Worm (Caenorhabditis elegans) whole organism, young adult: Measurements from ENCODE around the gene ogt-1.

ENCODE experiments used
- C17E4.6 ChIP-seq: fragments of 200-800 bp; sonication (Bioruptor generic); IDR thresholded peaks from 2 replicates; pipeline ENCODE4 v1.3.6; 2022; ENCODE audit warnings: missing genetic modification reagents, missing genetic modification characterization, missing compliant biosample characterization
- D2030.7 ChIP-seq: fragments of 200-800 bp; sonication (Bioruptor generic); IDR thresholded peaks from 2 replicates; pipeline ENCODE4 v1.3.6; 2022; ENCODE audit warnings: missing genetic modification reagents, missing genetic modification characterization, missing compliant biosample characterization
- F52B5.7 ChIP-seq: sonication (generic microtip); optimal IDR thresholded peaks from 2 replicates; lab custom pipeline; 2016; ENCODE audit warnings: mild to moderate bottlenecking, missing genetic modification characterization, missing compliant biosample characterization
- F55B11.4 ChIP-seq: sonication (generic microtip); optimal IDR thresholded peaks from 2 replicates; lab custom pipeline; 2016; ENCODE audit warnings: missing compliant biosample characterization, missing genetic modification characterization, borderline replicate concordance; ENCODE audit not compliant: insufficient read depth
- K11D2.4 ChIP-seq: fragments of 200-800 bp; sonication (Bioruptor generic); IDR thresholded peaks from 2 replicates; pipeline ENCODE4 v1.3.6; 2022; ENCODE audit warnings: missing genetic modification reagents, missing genetic modification characterization, missing compliant biosample characterization
- T07F8.4 ChIP-seq: sonication (generic microtip); optimal IDR thresholded peaks from 2 replicates; lab custom pipeline; 2016; ENCODE audit warnings: mild to moderate bottlenecking, missing genetic modification characterization, moderate library complexity, missing compliant biosample characterization
- T26A5.8 ChIP-seq: sonication (generic microtip); optimal IDR thresholded peaks from 2 replicates; lab custom pipeline; 2016; ENCODE audit warnings: missing genetic modification characterization, missing compliant biosample characterization
- Y53F4B.3 ChIP-seq: fragments of 200-800 bp; sonication (Bioruptor generic); IDR thresholded peaks from 2 replicates; pipeline ENCODE4 v1.3.6; 2022; ENCODE audit warnings: missing genetic modification reagents, missing genetic modification characterization, missing compliant biosample characterization
- Y53G8AR.9 ChIP-seq: fragments of 200-800 bp; sonication (Bioruptor generic); conservative IDR thresholded peaks from 2 replicates; pipeline ENCODE4 v1.3.6; 2022; ENCODE audit warnings: missing genetic modification reagents, missing genetic modification characterization, missing compliant biosample characterization
- Y79H2A.3 ChIP-seq: fragments of 200-800 bp; sonication (Bioruptor generic); conservative IDR thresholded peaks from 2 replicates; pipeline ENCODE4 v1.3.6; 2022; ENCODE audit warnings: missing genetic modification reagents, missing genetic modification characterization, missing compliant biosample characterization
- akir-1 ChIP-seq: fragments of 200-800 bp; sonication (Bioruptor generic); optimal IDR thresholded peaks from 2 replicates; lab custom pipeline; 2018; ENCODE audit warnings: mild to moderate bottlenecking, missing genetic modification characterization, moderate library complexity, missing compliant biosample characterization
- ama-1 ChIP-seq, 3 experiments: fragments of 150-350 bp in 1 of 3; sonication (generic microtip) in 2 of 3; optimal IDR thresholded peaks; 2 replicates each; lab custom pipeline; 2014 to 2018; ENCODE audit warnings: missing biosample characterization in 2 of 3, missing genetic modification characterization in 2 of 3, missing genetic modification reagents in 2 of 3
- atf-7 ChIP-seq: sonication (generic microtip); optimal IDR thresholded peaks from 2 replicates; lab custom pipeline; 2017; ENCODE audit warnings: mild to moderate bottlenecking, missing genetic modification characterization, missing compliant biosample characterization
- attf-5 ChIP-seq: fragments of 200-800 bp; sonication (Bioruptor generic); optimal IDR thresholded peaks from 2 replicates; lab custom pipeline; 2018; ENCODE audit warnings: mild to moderate bottlenecking, missing genetic modification characterization, missing compliant biosample characterization
- ceh-27 ChIP-seq: fragments of 200-800 bp; sonication (Bioruptor generic); optimal IDR thresholded peaks from 2 replicates; lab custom pipeline; 2018; ENCODE audit warnings: mild to moderate bottlenecking, missing genetic modification characterization, moderate library complexity, missing compliant biosample characterization
- ceh-40 ChIP-seq: fragments of 200-800 bp; sonication (Bioruptor generic); IDR thresholded peaks from 2 replicates; pipeline ENCODE4 v1.3.6; 2022; ENCODE audit warnings: missing genetic modification characterization, missing compliant biosample characterization
- ceh-58 ChIP-seq: fragments of 200-800 bp; sonication (Bioruptor generic); IDR thresholded peaks from 2 replicates; pipeline ENCODE4 v1.3.6; 2022; ENCODE audit warnings: missing genetic modification characterization, missing compliant biosample characterization
- chd-7 ChIP-seq: sonication (generic microtip); optimal IDR thresholded peaks from 2 replicates; lab custom pipeline; 2016; ENCODE audit warnings: mild to moderate bottlenecking, missing genetic modification characterization, moderate library complexity, missing compliant biosample characterization
- dox-1 ChIP-seq: fragments of 200-800 bp; sonication (Bioruptor generic); IDR thresholded peaks from 2 replicates; pipeline ENCODE4 v1.3.6; 2022; ENCODE audit warnings: missing genetic modification reagents, missing genetic modification characterization, missing compliant biosample characterization
- ekl-4 ChIP-seq: fragments of 200-800 bp; sonication (Bioruptor generic); IDR thresholded peaks from 2 replicates; pipeline ENCODE4 v1.3.6; 2022; ENCODE audit warnings: missing genetic modification reagents, missing genetic modification characterization, missing compliant biosample characterization
- hlh-12 ChIP-seq: sonication (generic microtip); optimal IDR thresholded peaks from 2 replicates; lab custom pipeline; 2016; ENCODE audit warnings: missing genetic modification characterization, missing compliant biosample characterization
- hrde-1 ChIP-seq: sonication (generic microtip); optimal IDR thresholded peaks from 2 replicates; lab custom pipeline; 2016; ENCODE audit warnings: missing genetic modification characterization, mild to moderate bottlenecking, missing compliant biosample characterization, moderate library complexity, missing genotype, missing genetic modification reagents, borderline replicate concordance
- lin-54 ChIP-seq: fragments of 200-800 bp; sonication (Bioruptor generic); optimal IDR thresholded peaks from 2 replicates; lab custom pipeline; 2018; ENCODE audit warnings: mild to moderate bottlenecking, missing genetic modification characterization, missing compliant biosample characterization
- lir-1 ChIP-seq: fragments of 200-800 bp; sonication (Bioruptor generic); conservative IDR thresholded peaks from 2 replicates; pipeline ENCODE4 v1.3.6; 2022; ENCODE audit warnings: missing genetic modification reagents, missing genetic modification characterization, missing compliant biosample characterization
- lsl-1 ChIP-seq: fragments of 200-800 bp; sonication (Bioruptor generic); optimal IDR thresholded peaks from 2 replicates; lab custom pipeline; 2018; ENCODE audit warnings: mild to moderate bottlenecking, missing genetic modification characterization, moderate library complexity, missing compliant biosample characterization
- madf-3 ChIP-seq: fragments of 200-800 bp; sonication (Bioruptor generic); IDR thresholded peaks from 2 replicates; pipeline ENCODE4 v1.3.6; 2022; ENCODE audit warnings: missing genetic modification reagents, missing genetic modification characterization, missing compliant biosample characterization
- mes-4 ChIP-seq: sonication (generic microtip); optimal IDR thresholded peaks from 2 replicates; lab custom pipeline; 2016; ENCODE audit warnings: missing genotype, missing genetic modification characterization, missing compliant biosample characterization
- mxl-1 ChIP-seq: sonication (generic microtip); optimal IDR thresholded peaks from 2 replicates; lab custom pipeline; 2016; ENCODE audit warnings: missing genetic modification characterization, missing compliant biosample characterization
- nhr-179 ChIP-seq: sonication (generic microtip); optimal IDR thresholded peaks from 2 replicates; lab custom pipeline; 2016; ENCODE audit warnings: mild to moderate bottlenecking, missing genetic modification characterization, missing compliant biosample characterization
- pbrm-1 ChIP-seq: fragments of 200-800 bp; sonication (Bioruptor generic); IDR thresholded peaks from 2 replicates; pipeline ENCODE4 v1.3.6; 2022; ENCODE audit warnings: missing genetic modification reagents, missing genetic modification characterization, missing compliant biosample characterization
- rpc-1 ChIP-seq, 2 experiments: fragments of 150-350 bp in 1 of 2; sonication (generic microtip) in 1 of 2; optimal IDR thresholded peaks; 2 replicates each; lab custom pipeline; 2014 to 2018; ENCODE audit warnings: missing biosample characterization in 1 of 2, missing genetic modification characterization in 1 of 2, missing genetic modification reagents in 1 of 2, missing genotype in 1 of 2
- sdz-38 ChIP-seq: sonication (generic microtip); optimal IDR thresholded peaks from 2 replicates; lab custom pipeline; 2016; ENCODE audit warnings: missing genotype, missing genetic modification characterization, missing compliant biosample characterization
- snpc-4 ChIP-seq, 5 experiments: fragments of 150-350 bp in 1 of 5; sonication (generic microtip) in 4 of 5; optimal IDR thresholded peaks; 2 replicates each; lab custom pipeline; 2014 to 2018; ENCODE audit warnings: missing genetic modification characterization in 5 of 5, missing biosample characterization in 3 of 5, antibody characterized with exemption in 2 of 5, mild to moderate bottlenecking in 2 of 5, missing compliant biosample characterization in 2 of 5, missing genotype in 2 of 5, moderate library complexity in 2 of 5, missing genetic modification reagents in 1 of 5
- sptf-2 ChIP-seq: fragments of 200-800 bp; sonication (Bioruptor generic); optimal IDR thresholded peaks from 2 replicates; lab custom pipeline; 2018; ENCODE audit warnings: mild to moderate bottlenecking, missing genetic modification characterization, missing compliant biosample characterization
- tbp1 ChIP-seq: fragments of 200-800 bp; sonication (Bioruptor generic); optimal IDR thresholded peaks from 2 replicates; lab custom pipeline; 2018; ENCODE audit warnings: mild to moderate bottlenecking, missing genetic modification characterization, missing compliant biosample characterization
- tlf-1 ChIP-seq: fragments of 200-800 bp; sonication (Bioruptor generic); optimal IDR thresholded peaks from 2 replicates; lab custom pipeline; 2018; ENCODE audit warnings: mild to moderate bottlenecking, missing genetic modification characterization, missing compliant biosample characterization
- unc-130 ChIP-seq: sonication (generic microtip); optimal IDR thresholded peaks from 2 replicates; lab custom pipeline; 2016; ENCODE audit warnings: missing genetic modification reagents, missing genetic modification characterization, missing compliant biosample characterization
- ztf-22 ChIP-seq: fragments of 200-800 bp; sonication (Bioruptor generic); optimal IDR thresholded peaks from 2 replicates; lab custom pipeline; 2018; ENCODE audit warnings: mild to moderate bottlenecking, missing genetic modification characterization, moderate library complexity, missing compliant biosample characterization
- ztf-26 ChIP-seq: sonication (generic microtip); optimal IDR thresholded peaks from 2 replicates; lab custom pipeline; 2017; ENCODE audit warnings: missing genetic modification characterization, missing compliant biosample characterization

Gene ogt-1

DNA sequence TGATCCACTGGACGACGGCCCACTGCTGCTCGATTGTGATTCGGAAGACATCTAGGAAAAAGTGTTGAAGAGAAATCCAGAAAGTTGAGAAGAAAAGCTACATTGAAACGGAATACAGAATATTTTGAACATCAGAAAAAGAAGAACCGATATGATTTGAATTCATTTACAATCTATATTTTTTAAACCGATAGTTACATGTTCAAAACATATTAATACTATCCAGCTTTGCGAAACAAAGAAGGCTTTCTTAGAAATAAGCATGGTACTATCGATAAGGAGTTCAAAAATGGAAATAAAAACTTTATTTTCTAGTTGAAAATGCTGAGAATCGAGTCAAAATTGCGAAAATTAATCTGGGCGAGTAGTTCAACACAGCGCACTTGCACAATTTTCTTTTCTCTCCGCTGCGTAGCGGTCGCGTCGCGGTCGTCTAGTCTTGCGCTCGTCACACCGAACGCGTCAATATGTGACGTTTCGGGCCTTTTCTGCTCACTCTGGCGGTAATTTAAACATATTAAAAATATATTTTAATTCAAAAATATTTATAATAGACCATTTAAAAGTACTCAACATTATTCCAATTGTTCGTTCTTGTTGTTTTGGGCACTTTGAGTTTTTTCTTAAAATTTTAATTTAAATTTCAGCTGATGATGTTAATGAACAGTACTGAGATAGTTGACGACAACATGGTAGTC is 8.6 kb upstream of the ogt-1 start, which contains the start of the genes syf-2 and K04G7.1 (continued):
- TF ChIP-seq hrde-1: peak; percentile 4
- no peak for TF ChIP-seq F52B5.7 (tag; lab: Kevin White, UChicago)
- no peak for TF ChIP-seq T26A5.8 (tag; lab: Kevin White, UChicago)
- no peak for TF ChIP-seq rpc-1 (optimal IDR thresholded peaks at IDR 0.05; lab: Kevin White, UChicago)
- no peak for TF ChIP-seq rpc-1 (tag; optimal IDR thresholded peaks at IDR 0.05; lab: Kevin White, UChicago)
- peak; percentile 62 for TF ChIP-seq unc-130 (GFP tag; lab: Kevin White, UChicago)
- TF ChIP-seq chd-7 (tag; lab: Kevin White, UChicago): peak; percentile 31
- peak; percentile 97 for TF ChIP-seq lin-54 (GFP tag; lab: Kevin White, UChicago)
- TF ChIP-seq Y79H2A.3 (GFP tag; lab: Robert Waterston, UW): 0 out of 2 replicates have a peak, but pooled peaks have one; percentile 64
- peak; percentile 78 for TF ChIP-seq Y53G8AR.9
- no peak for TF ChIP-seq Y53F4B.3 (GFP tag; lab: Robert Waterston, UW)
- no peak for TF ChIP-seq nhr-179 (tag; lab: Kevin White, UChicago)
- TF ChIP-seq, all 124 proteins: peak for 62

ce11 chrIII:7161055-7161454 is 7.5 kb upstream of the ogt-1 start, which contains the start of gene rnp-7:
Gene rnp-7, minus strand, starts transcription at chrIII:7161155.
- no peak for TF ChIP-seq dox-1 (GFP tag; lab: Robert Waterston, UW)
- TF ChIP-seq attf-5: no peak
- TF ChIP-seq akir-1: no peak

DNA sequence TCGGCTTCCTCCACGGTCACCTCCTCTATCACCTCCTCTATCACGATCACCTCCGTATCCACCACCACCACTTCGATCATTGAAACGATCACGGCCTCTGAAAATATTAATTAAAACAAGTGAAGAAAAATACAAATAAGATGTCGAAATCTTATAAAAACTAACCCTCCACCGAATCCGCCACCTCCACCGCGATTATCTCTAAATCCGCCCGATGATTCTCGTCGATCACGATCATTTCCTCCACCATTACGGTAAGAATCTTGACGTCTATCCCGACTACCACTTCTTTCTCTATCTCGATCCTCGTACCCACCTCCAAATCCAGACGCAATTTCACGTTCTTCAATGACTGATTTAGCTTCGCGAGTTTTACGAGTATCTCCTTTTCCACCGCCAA is 5.6 kb upstream of the ogt-1 start:
- no peak for TF ChIP-seq unc-130 (GFP tag; lab: Kevin White, UChicago)
- TF ChIP-seq ceh-58 (GFP tag; lab: Robert Waterston, UW): no peak
- TF ChIP-seq ceh-27 (GFP tag; lab: Kevin White, UChicago): no peak
- TF ChIP-seq, all 124 proteins: peak for 0

DNA sequence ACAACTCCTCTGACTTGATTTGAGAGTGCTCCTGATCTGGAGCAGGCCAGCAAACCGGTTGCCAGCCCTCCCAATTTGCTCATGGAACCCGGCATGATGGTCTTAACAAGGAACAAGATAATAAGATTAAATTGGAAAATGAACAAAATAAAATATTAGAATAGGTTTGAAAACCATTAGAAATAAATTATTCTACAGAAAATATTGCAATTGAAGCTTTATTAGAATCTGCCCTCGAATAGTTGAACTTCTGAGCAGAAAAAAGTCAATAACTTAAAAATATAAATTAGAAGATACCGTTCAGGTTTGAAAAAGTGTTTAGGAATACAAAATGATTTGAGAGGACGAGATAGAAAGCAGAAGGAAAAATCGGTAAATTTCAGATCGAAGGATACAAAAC is 5.1 kb upstream of the ogt-1 start, which contains the start of gene nuo-4:
TSS of gene nuo-4 (minus strand) at position 101 of the 400 bp plus-strand sequence.
- TF ChIP-seq madf-3: peak; percentile 73; the same call in 1 of the 2 replicates
- no peak for TF ChIP-seq C17E4.6 (GFP tag; lab: Robert Waterston, UW)
- TF ChIP-seq, all 124 proteins: peak for 1

DNA sequence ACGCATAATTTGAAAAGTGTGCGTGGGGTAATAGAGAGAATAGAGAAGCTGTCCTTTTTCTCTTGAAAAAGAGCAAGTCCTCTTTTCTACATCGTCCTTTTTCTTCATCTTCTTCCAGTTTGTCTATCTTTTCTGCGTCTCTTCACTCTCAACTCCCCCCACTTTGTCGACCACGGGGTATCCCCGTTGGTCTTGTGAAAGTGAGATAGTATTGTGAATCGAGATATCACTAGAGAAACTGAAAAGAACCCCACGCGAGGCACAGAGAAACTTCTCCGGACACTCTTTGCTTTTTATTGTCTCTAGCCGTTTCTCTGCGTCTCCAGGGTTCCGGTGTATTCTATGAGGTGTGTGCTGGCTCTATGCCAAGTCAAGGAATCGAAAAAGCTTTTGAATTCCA is 2.0 kb upstream of the ogt-1 start:
- TF ChIP-seq chd-7 (tag; lab: Kevin White, UChicago) (peak; percentile 87), ztf-26 (tag; lab: Kevin White, UChicago) (peak; percentile 70), T07F8.4 (tag; lab: Kevin White, UChicago) (peak; percentile 4), pbrm-1 (peak; percentile 82), ceh-40 (GFP tag; lab: Robert Waterston, UW) (no peak), lir-1 (GFP tag; lab: Robert Waterston, UW) (peak; percentile 33; the same call in 1 of the 2 replicates), D2030.7 (GFP tag; lab: Robert Waterston, UW) (no peak), F55B11.4 (no peak), ztf-22 (no peak), atf-7 (tag; lab: Kevin White, UChicago) (peak; percentile 94), ekl-4 (GFP tag; lab: Robert Waterston, UW) (peak; percentile 85), tbp1 (GFP tag; lab: Kevin White, UChicago) (peak; percentile 51), mxl-1 (tag; lab: Kevin White, UChicago) (no peak), lsl-1 (GFP tag; lab: Kevin White, UChicago) (peak; percentile 3), tlf-1 (GFP tag; lab: Kevin White, UChicago) (peak; percentile 60), sdz-38 (tag; lab: Kevin White, UChicago) (no peak), K11D2.4 (peak; percentile 88), hlh-12 (tag; lab: Kevin White, UChicago) (no peak), ama-1 (optimal IDR thresholded peaks at IDR 0.05; lab: Kevin White, UChicago) (peak; percentile 3), ama-1 (GFP tag; optimal IDR thresholded peaks at IDR 0.05; lab: Kevin White, UChicago) (no peak), snpc-4 (GFP tag; optimal IDR thresholded peaks at IDR 0.05; lab: Kevin White, UChicago) (peak; percentile 52), snpc-4 (tag; optimal IDR thresholded peaks at IDR 0.05; lab: Kevin White, UChicago) (peak; percentile 28 to 74 (median 59)), mes-4 (no peak), rpc-1 (optimal IDR thresholded peaks at IDR 0.05; lab: Kevin White, UChicago) (no peak), rpc-1 (tag; optimal IDR thresholded peaks at IDR 0.05; lab: Kevin White, UChicago) (no peak), sptf-2 (GFP tag; lab: Kevin White, UChicago) (no peak)
